Fruit fly (Drosophila melanogaster) whole organism, adult: ENCODE results near the gene Btk.

Source experiments
- CG11617 ChIP-seq: fragments of 200-800 bp; sonication (Bioruptor generic); optimal IDR thresholded peaks from 2 replicates; lab custom pipeline; 2017; ENCODE audit warnings: mild to moderate bottlenecking, missing biosample characterization, missing genetic modification reagents, missing genetic modification characterization
- CG12768 ChIP-seq: fragments of 200-800 bp; sonication (Bioruptor generic); optimal IDR thresholded peaks from 2 replicates; lab custom pipeline; 2017; ENCODE audit warnings: missing biosample characterization, missing genetic modification characterization, mild to moderate bottlenecking, moderate library complexity, missing genetic modification reagents
- CG14711 ChIP-seq: fragments of 200-800 bp; sonication (Bioruptor generic); optimal IDR thresholded peaks from 2 replicates; lab custom pipeline; 2018; ENCODE audit warnings: missing biosample characterization, mild to moderate bottlenecking, missing genetic modification characterization, moderate library complexity
- CG1620 ChIP-seq: fragments of 200-800 bp; sonication (Bioruptor generic); optimal IDR thresholded peaks from 2 replicates; lab custom pipeline; 2016; ENCODE audit warnings: missing biosample characterization, missing genetic modification characterization
- CG33017 ChIP-seq: fragments of 200-800 bp; sonication (Bioruptor generic); optimal IDR thresholded peaks from 2 replicates; lab custom pipeline; 2018; ENCODE audit warnings: missing biosample characterization, mild to moderate bottlenecking, missing genetic modification characterization, moderate library complexity
- CG5204 ChIP-seq: fragments of 200-800 bp; sonication (Bioruptor generic); optimal IDR thresholded peaks from 2 replicates; lab custom pipeline; 2016; ENCODE audit warnings: missing biosample characterization, missing genetic modification characterization
- CG7045 ChIP-seq: fragments of 200-800 bp; sonication (Bioruptor generic); optimal IDR thresholded peaks from 2 replicates; lab custom pipeline; 2017; ENCODE audit warnings: missing biosample characterization, mild to moderate bottlenecking, missing genetic modification characterization
- CG7101 ChIP-seq: fragments of 200-800 bp; sonication (Bioruptor generic); optimal IDR thresholded peaks from 2 replicates; lab custom pipeline; 2018; ENCODE audit warnings: missing biosample characterization, mild to moderate bottlenecking, missing genetic modification characterization, moderate library complexity
- Clk ChIP-seq: fragments of 200-800 bp; sonication (Bioruptor generic); optimal IDR thresholded peaks from 2 replicates; lab custom pipeline; 2017; ENCODE audit warnings: missing biosample characterization, missing genetic modification characterization
- Crg-1 ChIP-seq: fragments of 200-800 bp; sonication (Bioruptor generic); optimal IDR thresholded peaks from 2 replicates; lab custom pipeline; 2016; ENCODE audit warnings: missing biosample characterization, missing genetic modification characterization
- Hr96 ChIP-seq: fragments of 200-800 bp; sonication (Bioruptor generic); optimal IDR thresholded peaks from 2 replicates; lab custom pipeline; 2016; ENCODE audit warnings: missing biosample characterization, missing genetic modification characterization
- Mnt ChIP-seq: fragments of 200-800 bp; sonication (Bioruptor generic); optimal IDR thresholded peaks from 2 replicates; lab custom pipeline; 2016; ENCODE audit warnings: missing biosample characterization, mild to moderate bottlenecking, missing genetic modification characterization
- bab1 ChIP-seq: fragments of 200-800 bp; sonication (Bioruptor generic); optimal IDR thresholded peaks from 3 replicates; lab custom pipeline; 2019; ENCODE audit warnings: missing biosample characterization, mild to moderate bottlenecking, missing genetic modification characterization, moderate library complexity
- cic ChIP-seq: fragments of 200-800 bp; sonication (Bioruptor generic); optimal IDR thresholded peaks from 2 replicates; lab custom pipeline; 2017; ENCODE audit warnings: missing biosample characterization, mild to moderate bottlenecking, missing genetic modification characterization, moderate library complexity
- cnc ChIP-seq, 2 experiments: fragments of >200 bp; optimal IDR thresholded peaks; 2 replicates each; lab custom pipeline; 2017
- kay ChIP-seq: fragments of 200-800 bp; sonication (Bioruptor generic); peaks from one replicate; lab custom pipeline; 2016; ENCODE audit warnings: missing biosample characterization, missing genetic modification characterization, borderline replicate concordance
- ovo ChIP-seq: fragments of 200-800 bp; sonication (Bioruptor generic); optimal IDR thresholded peaks from 2 replicates; lab custom pipeline; 2016; ENCODE audit warnings: missing biosample characterization, missing genetic modification characterization
- pad ChIP-seq: fragments of 200-800 bp; sonication (Bioruptor generic); optimal IDR thresholded peaks from 3 replicates; lab custom pipeline; 2017; ENCODE audit warnings: missing biosample characterization, missing genetic modification characterization, mild to moderate bottlenecking, moderate library complexity, missing genetic modification reagents
- tj ChIP-seq: fragments of 200-800 bp; sonication (Bioruptor generic); optimal IDR thresholded peaks from 3 replicates; lab custom pipeline; 2017; ENCODE audit warnings: missing biosample characterization, mild to moderate bottlenecking, missing genetic modification characterization, moderate library complexity
- toe ChIP-seq: fragments of 200-800 bp; sonication (Bioruptor generic); optimal IDR thresholded peaks from 2 replicates; lab custom pipeline; 2016; ENCODE audit warnings: missing biosample characterization, missing genetic modification characterization

The Btk gene

DNA sequence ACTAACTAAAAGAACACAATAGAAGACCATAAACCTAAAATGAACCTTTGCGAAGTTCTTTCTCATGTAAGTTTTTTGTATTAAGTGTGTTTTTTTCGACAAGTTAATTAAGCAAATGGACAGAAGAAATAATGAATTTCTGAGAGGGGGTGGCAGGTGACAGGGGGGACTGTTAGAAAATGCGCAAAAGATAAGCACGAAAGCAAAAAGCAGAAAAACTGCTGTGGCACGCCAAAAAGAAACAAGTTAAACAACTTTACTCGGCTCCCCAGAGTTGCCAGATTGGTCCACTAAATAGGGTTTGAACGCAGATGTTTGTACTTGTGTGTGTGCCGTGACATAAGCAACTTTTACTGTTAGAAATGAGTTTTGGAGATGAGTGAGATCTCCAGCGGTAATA lies 24.0 kb downstream of the Btk start:
- TF ChIP-seq Mnt (no peak), CG7101 (tag; lab: Kevin White, UChicago) (no peak), kay (no peak), CG12768 (GFP tag; lab: Kevin White, UChicago) (no peak), tj (peak; percentile 53), bab1 (GFP tag; lab: Kevin White, UChicago) (no peak), Crg-1 (GFP tag; lab: Kevin White, UChicago) (no peak), CG14711 (peak; percentile 42)

DNA sequence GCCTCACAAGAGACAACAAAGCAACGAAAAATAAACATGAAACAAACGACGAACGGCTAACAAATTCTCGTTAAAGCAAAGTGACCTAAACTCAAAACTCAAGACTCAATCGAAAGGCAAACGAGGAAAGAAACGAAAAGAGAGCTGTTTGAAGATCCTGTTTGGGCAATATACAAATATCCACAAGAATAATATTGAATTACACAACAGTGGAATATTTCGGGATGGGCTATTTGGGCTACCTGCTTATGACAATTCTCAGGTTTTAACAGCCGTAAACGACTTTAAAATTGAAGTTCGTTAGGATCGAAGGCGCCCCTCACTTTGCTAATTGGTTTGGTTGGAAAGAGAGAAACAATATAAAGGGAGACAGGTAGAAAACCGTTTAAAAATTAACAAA lies 24.6 kb downstream of the Btk start:
- TF ChIP-seq Clk (no peak), CG7101 (tag; lab: Kevin White, UChicago) (no peak), tj (no peak), cic (GFP tag; lab: Kevin White, UChicago) (no peak), ovo (GFP tag; lab: Kevin White, UChicago) (no peak), Crg-1 (GFP tag; lab: Kevin White, UChicago) (no peak), CG12768 (GFP tag; lab: Kevin White, UChicago) (no peak), CG11617 (GFP tag; lab: Kevin White, UChicago) (no peak), Mnt (no peak), Hr96 (GFP tag; lab: Kevin White, UChicago) (no peak), CG1620 (GFP tag; lab: Kevin White, UChicago) (no peak), CG7045 (no peak)

DNA sequence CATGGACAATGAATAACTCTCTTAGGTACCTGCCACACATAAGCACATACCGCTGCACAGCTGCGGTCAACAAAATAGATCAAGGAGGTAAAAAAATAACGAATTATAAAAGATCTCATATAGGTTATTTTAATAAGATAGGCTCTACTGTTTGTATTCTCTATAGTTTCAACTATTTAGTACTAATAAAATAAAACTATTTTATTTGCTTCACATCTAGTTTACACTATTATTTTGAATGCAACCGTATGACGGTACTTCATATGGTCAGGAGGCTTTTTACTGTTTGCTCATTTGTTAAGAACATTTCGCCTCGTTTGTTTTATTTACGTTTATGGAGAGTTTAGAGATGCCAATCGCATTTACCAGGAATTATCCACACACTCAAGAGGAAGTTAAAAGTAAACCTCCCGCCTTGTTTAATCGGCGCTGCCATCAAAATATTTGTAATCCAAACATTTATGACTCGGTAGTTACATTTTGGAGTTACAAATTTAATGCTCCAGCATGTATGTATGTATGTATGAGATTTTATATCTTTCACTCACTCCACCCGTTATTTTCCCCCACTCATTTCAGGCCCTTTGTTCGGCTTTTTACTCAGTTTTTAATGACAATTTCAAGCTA lies 25.8 kb downstream of the Btk start:
- TF ChIP-seq kay (peak; percentile 14), CG12768 (GFP tag; lab: Kevin White, UChicago) (no peak), bab1 (GFP tag; lab: Kevin White, UChicago) (peak; percentile 47), CG14711 (peak; percentile 22)

DNA sequence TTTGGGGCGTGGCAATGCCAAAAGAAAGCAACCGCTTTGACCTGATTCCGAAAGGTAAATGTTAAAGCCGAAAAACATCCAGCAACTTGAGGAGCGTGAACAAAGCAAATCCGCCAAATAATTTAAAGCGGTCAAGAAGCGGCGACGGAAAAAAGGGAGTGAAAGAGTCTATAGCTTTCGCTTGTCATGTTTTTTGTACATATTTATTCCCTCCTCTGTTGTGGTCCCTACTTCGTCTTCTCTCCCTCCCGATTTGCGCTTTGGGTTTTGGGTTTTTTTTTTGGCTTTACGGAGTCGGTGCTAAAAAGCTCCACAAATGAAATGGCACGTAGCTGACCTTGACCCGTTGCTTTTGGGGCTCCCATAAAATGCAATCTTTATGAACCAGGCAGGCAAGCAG lies 26.8 kb downstream of the Btk start:
- TF ChIP-seq CG12768 (GFP tag; lab: Kevin White, UChicago) = no peak
- TF ChIP-seq Clk = no peak
- TF ChIP-seq cic (GFP tag; lab: Kevin White, UChicago) = no peak
- TF ChIP-seq CG1620 (GFP tag; lab: Kevin White, UChicago) = no peak
- TF ChIP-seq tj = no peak
- no peak for TF ChIP-seq kay
- TF ChIP-seq Hr96 (GFP tag; lab: Kevin White, UChicago) = no peak
- TF ChIP-seq CG5204 (GFP tag; lab: Kevin White, UChicago) = no peak
- TF ChIP-seq CG7101 (tag; lab: Kevin White, UChicago) = no peak
- TF ChIP-seq CG14711 = no peak
- TF ChIP-seq bab1 (GFP tag; lab: Kevin White, UChicago) = no peak
- no peak for TF ChIP-seq CG11617 (GFP tag; lab: Kevin White, UChicago)
- TF ChIP-seq Crg-1 (GFP tag; lab: Kevin White, UChicago) = no peak
- TF ChIP-seq ovo (GFP tag; lab: Kevin White, UChicago) = no peak
- TF ChIP-seq CG7045 = no peak
- TF ChIP-seq Mnt = no peak
- TF ChIP-seq CG33017 (tag; lab: Kevin White, UChicago) = no peak

DNA sequence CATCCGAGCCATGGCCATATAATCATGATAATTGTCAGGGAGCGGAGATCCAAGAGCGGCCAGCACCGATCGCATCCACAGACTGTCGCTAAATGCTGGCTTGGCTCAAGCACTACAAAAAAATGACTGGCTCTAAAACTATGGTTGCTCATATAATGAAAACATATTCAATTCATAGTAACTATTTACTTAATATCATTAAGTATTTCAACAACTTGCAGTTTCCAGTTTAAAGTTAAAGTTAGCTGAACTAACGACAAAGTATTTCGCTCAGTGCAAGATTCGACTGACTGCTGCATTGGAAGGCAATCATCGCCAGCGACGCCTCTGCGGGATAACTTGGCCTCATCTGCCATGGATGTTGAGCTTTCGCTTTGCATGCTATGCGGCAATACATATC lies 30.0 kb downstream of the Btk start:
- TF ChIP-seq CG33017 (tag; lab: Kevin White, UChicago) = no peak
- TF ChIP-seq cnc (optimal IDR thresholded peaks at IDR 0.05; lab: Kevin White, UChicago) = no peak
- TF ChIP-seq CG11617 (GFP tag; lab: Kevin White, UChicago) = no peak
- TF ChIP-seq CG5204 (GFP tag; lab: Kevin White, UChicago) = no peak
- TF ChIP-seq tj = no peak
- no peak for TF ChIP-seq CG7101 (tag; lab: Kevin White, UChicago)
- no peak for TF ChIP-seq cic (GFP tag; lab: Kevin White, UChicago)
- TF ChIP-seq pad (GFP tag; lab: Kevin White, UChicago) = no peak
- no peak for TF ChIP-seq kay
- TF ChIP-seq CG12768 (GFP tag; lab: Kevin White, UChicago) = no peak
- no peak for TF ChIP-seq toe (GFP tag; lab: Kevin White, UChicago)
- no peak for TF ChIP-seq ovo (GFP tag; lab: Kevin White, UChicago)
- TF ChIP-seq Clk = no peak
- no peak for TF ChIP-seq CG7045
- TF ChIP-seq Hr96 (GFP tag; lab: Kevin White, UChicago) = no peak
- no peak for TF ChIP-seq Mnt
- TF ChIP-seq CG14711 = no peak
- no peak for TF ChIP-seq Crg-1 (GFP tag; lab: Kevin White, UChicago)
- no peak for TF ChIP-seq CG1620 (GFP tag; lab: Kevin White, UChicago)
- TF ChIP-seq bab1 (GFP tag; lab: Kevin White, UChicago) = no peak

DNA sequence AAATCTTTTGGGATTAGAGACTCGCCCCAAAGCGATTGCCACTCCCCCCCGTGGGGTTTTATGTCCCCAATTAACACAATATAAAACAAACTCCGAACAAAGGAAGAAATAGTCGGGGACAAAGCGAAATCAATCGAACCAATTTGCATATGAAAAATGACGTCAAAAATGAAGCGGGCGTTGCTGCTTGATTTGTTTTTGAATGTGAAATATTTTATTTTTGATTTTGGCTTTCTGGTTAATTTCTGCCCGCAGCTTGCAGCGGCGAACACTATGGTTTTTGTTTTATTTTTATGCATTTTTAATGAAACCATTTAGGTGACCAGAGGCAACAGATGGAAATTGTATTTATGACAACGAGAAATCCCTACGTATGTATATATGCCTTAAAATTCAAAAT lies 32.2 kb downstream of the Btk start:
- no peak for TF ChIP-seq cnc (optimal IDR thresholded peaks at IDR 0.05; lab: Kevin White, UChicago)
- TF ChIP-seq Hr96 (GFP tag; lab: Kevin White, UChicago) = no peak

DNA sequence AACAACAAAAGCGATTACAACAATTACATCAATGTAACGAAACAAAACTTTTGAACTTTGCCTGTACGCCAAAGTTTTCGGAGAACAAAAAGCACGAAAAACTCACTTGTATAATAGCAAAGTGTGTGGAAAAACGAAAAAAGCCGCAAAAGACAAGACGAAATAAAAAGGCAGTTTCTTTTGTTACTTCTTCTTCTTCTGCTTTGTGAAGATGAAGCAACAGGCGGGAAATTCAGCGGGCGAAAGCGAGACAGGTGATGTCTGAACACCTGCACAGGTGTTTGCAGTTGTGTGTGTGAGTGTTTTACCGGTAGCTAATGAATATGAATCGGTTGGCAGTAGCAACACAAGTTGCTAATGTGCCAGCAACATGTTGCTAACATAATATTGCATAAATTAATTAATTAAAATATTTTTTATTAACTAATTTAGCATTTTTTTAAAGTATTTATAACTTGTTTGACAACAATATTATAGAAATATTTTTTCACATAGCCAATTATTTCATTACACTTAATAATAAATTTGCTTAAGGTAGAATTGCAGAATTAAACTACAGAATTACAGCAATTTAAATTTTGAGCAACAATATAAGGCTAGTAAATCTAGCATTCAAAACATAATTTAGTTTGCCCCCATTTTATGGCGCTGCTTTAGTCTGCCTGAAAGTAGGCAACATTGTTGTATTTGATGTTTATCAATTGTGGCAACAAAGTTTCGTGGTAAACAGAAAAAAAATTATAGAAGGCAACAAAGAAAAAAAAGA lies 34.0 kb downstream of the Btk start:
- peak; percentile 36 for TF ChIP-seq kay
- no peak for TF ChIP-seq CG11617 (GFP tag; lab: Kevin White, UChicago)
- no peak for TF ChIP-seq toe (GFP tag; lab: Kevin White, UChicago)
